Worm (Caenorhabditis elegans) whole organism, L1 larva: ENCODE measurements around the gene F56D3.1.
A peak's percentile ranks its signal among the peaks of the same experiment; 100 is the strongest.
"Not testable (repeated sequence)": the region's sequence is repeated elsewhere in the genome, so short reads cannot be mapped to it uniquely, and the experiment has no call there.

Experiments used
- C04F5.9 ChIP-seq: sonication (generic microtip); optimal IDR thresholded peaks from 2 replicates; lab custom pipeline; 2016; ENCODE audit warnings: missing genetic modification characterization, missing compliant biosample characterization
- C34B4.2 ChIP-seq: sonication (generic microtip); optimal IDR thresholded peaks from 2 replicates; lab custom pipeline; 2017; ENCODE audit warnings: mild to moderate bottlenecking, missing genetic modification characterization, missing compliant biosample characterization
- F16B12.6 ChIP-seq: fragments of 150-350 bp; optimal IDR thresholded peaks from 2 replicates; lab custom pipeline; 2014; ENCODE audit warnings: missing biosample characterization, missing genetic modification characterization
- Y116A8C.19 ChIP-seq: sonication (generic microtip); optimal IDR thresholded peaks from 2 replicates; lab custom pipeline; 2016; ENCODE audit warnings: missing compliant biosample characterization, missing genetic modification characterization, borderline replicate concordance
- alr-1 ChIP-seq: fragments of 200-800 bp; sonication (Bioruptor generic); optimal IDR thresholded peaks from 2 replicates; lab custom pipeline; 2018; ENCODE audit warnings: borderline replicate concordance, mild to moderate bottlenecking, missing genetic modification characterization, missing compliant biosample characterization
- aly-2 ChIP-seq: fragments of 150-350 bp; optimal IDR thresholded peaks from 2 replicates; lab custom pipeline; 2014; ENCODE audit warnings: missing biosample characterization, missing genetic modification characterization
- ceh-63 ChIP-seq: fragments of 200-800 bp; sonication (Bioruptor generic); optimal IDR thresholded peaks from 2 replicates; lab custom pipeline; 2018; ENCODE audit warnings: mild to moderate bottlenecking, missing genetic modification characterization, missing compliant biosample characterization
- ceh-8 ChIP-seq: fragments of 200-800 bp; sonication (Bioruptor generic); optimal IDR thresholded peaks from 2 replicates; lab custom pipeline; 2018; ENCODE audit warnings: mild to moderate bottlenecking, missing genetic modification characterization, moderate library complexity, missing compliant biosample characterization
- dpl-1 ChIP-seq, 3 experiments: fragments of 150-350 bp in 2 of 3; sonication (generic microtip) in 1 of 3; optimal IDR thresholded peaks; 2 replicates each; lab custom pipeline; 2014 to 2017; ENCODE audit warnings: missing biosample characterization in 3 of 3, missing genetic modification characterization in 3 of 3, missing genetic modification reagents in 3 of 3
- dsc-1 ChIP-seq: sonication (generic microtip); optimal IDR thresholded peaks from 2 replicates; lab custom pipeline; 2016; ENCODE audit warnings: mild to moderate bottlenecking, missing genetic modification characterization, missing compliant biosample characterization
- efl-1 ChIP-seq, 4 experiments: fragments of 150-350 bp; optimal IDR thresholded peaks in 3 of 4; peaks in 1 of 4; 1 replicate in 1 of 4; 2 replicates in 3 of 4; lab custom pipeline; 2014; ENCODE audit warnings: missing biosample characterization in 2 of 4, missing genetic modification characterization in 2 of 4, missing genetic modification reagents in 2 of 4
- efl-3 ChIP-seq: fragments of 200-800 bp; sonication (Bioruptor generic); optimal IDR thresholded peaks from 2 replicates; lab custom pipeline; 2018; ENCODE audit warnings: mild to moderate bottlenecking, missing genetic modification characterization, missing compliant biosample characterization
- egl-13 ChIP-seq: sonication (generic microtip); optimal IDR thresholded peaks from 2 replicates; lab custom pipeline; 2016; ENCODE audit warnings: missing genotype, missing genetic modification reagents, missing genetic modification characterization, missing compliant biosample characterization
- elt-3 ChIP-seq, 6 experiments: fragments of 150-350 bp in 1 of 6; sonication (generic microtip); optimal IDR thresholded peaks; 2 replicates each; lab custom pipeline; 2017 to 2018; ENCODE audit warnings: missing biosample characterization in 6 of 6, missing genetic modification characterization in 6 of 6, inconsistent platforms in 1 of 6
- fkh-8 ChIP-seq: sonication (generic microtip); optimal IDR thresholded peaks from 2 replicates; lab custom pipeline; 2016; ENCODE audit warnings: mild to moderate bottlenecking, missing genetic modification characterization, missing compliant biosample characterization
- grh-1 ChIP-seq: fragments of 200-800 bp; sonication (Bioruptor generic); IDR thresholded peaks from 2 replicates; pipeline ENCODE4 v1.3.6; 2022; ENCODE audit warnings: missing genetic modification reagents, missing genetic modification characterization, missing compliant biosample characterization
- hlh-17 ChIP-seq: fragments of 200-800 bp; sonication (Bioruptor generic); optimal IDR thresholded peaks from 2 replicates; lab custom pipeline; 2018; ENCODE audit warnings: missing genetic modification characterization, mild to moderate bottlenecking, missing compliant biosample characterization, moderate library complexity, borderline replicate concordance
- hlh-4 ChIP-seq: sonication (generic microtip); optimal IDR thresholded peaks from 2 replicates; lab custom pipeline; 2016; ENCODE audit warnings: mild to moderate bottlenecking, missing genetic modification characterization, missing compliant biosample characterization
- lin-15B ChIP-seq: fragments of 150-350 bp; sonication (generic microtip); optimal IDR thresholded peaks from 3 replicates; lab custom pipeline; 2014; ENCODE audit warnings: missing biosample characterization, missing genetic modification characterization
- lin-35 ChIP-seq, 2 experiments: fragments of 150-350 bp; optimal IDR thresholded peaks; 2 replicates each; lab custom pipeline; 2014; ENCODE audit warnings: missing biosample characterization in 2 of 2, missing genetic modification characterization in 2 of 2, missing genetic modification reagents in 2 of 2
- lin-39 ChIP-seq: fragments of 150-350 bp; optimal IDR thresholded peaks from 2 replicates; lab custom pipeline; 2014; ENCODE audit warnings: missing biosample characterization, missing genetic modification reagents, missing genetic modification characterization
- lir-3 ChIP-seq: sonication (generic microtip); optimal IDR thresholded peaks from 2 replicates; lab custom pipeline; 2016; ENCODE audit warnings: mild to moderate bottlenecking, missing genetic modification characterization, moderate library complexity, missing compliant biosample characterization; ENCODE audit not compliant: poor library complexity
- mab-9 ChIP-seq: fragments of 200-800 bp; sonication (Bioruptor generic); IDR thresholded peaks from 2 replicates; pipeline ENCODE4 v1.3.6; 2022; ENCODE audit warnings: missing genetic modification reagents, missing genetic modification characterization, missing compliant biosample characterization
- mdl-1 ChIP-seq, 2 experiments: fragments of 150-350 bp; optimal IDR thresholded peaks; 2 replicates each; lab custom pipeline; 2014 to 2017; ENCODE audit warnings: missing biosample characterization in 2 of 2, missing genetic modification characterization in 2 of 2, inconsistent platforms in 1 of 2
- mep-1 ChIP-seq: fragments of 150-350 bp; optimal IDR thresholded peaks from 2 replicates; lab custom pipeline; 2014; ENCODE audit warnings: missing biosample characterization, missing genetic modification characterization
- nhr-11 ChIP-seq: fragments of 150-350 bp; optimal IDR thresholded peaks from 2 replicates; lab custom pipeline; 2014; ENCODE audit warnings: missing biosample characterization, missing genetic modification characterization
- nhr-12 ChIP-seq: sonication (generic microtip); optimal IDR thresholded peaks from 2 replicates; lab custom pipeline; 2017; ENCODE audit warnings: missing biosample characterization, missing genetic modification characterization
- nhr-19 ChIP-seq: fragments of 200-800 bp; sonication (Bioruptor generic); conservative IDR thresholded peaks from 2 replicates; pipeline ENCODE4 v1.3.6; 2022; ENCODE audit warnings: missing genetic modification characterization, missing compliant biosample characterization
- nhr-20 ChIP-seq: sonication (generic microtip); optimal IDR thresholded peaks from 2 replicates; lab custom pipeline; 2016; ENCODE audit warnings: mild to moderate bottlenecking, missing genetic modification characterization, missing compliant biosample characterization
- nhr-84 ChIP-seq: sonication (generic microtip); optimal IDR thresholded peaks from 2 replicates; lab custom pipeline; 2017; ENCODE audit warnings: missing biosample characterization, missing genetic modification characterization
- nhr-85 ChIP-seq: sonication (generic microtip); peaks from one replicate; lab custom pipeline; 2016; ENCODE audit warnings: missing genetic modification characterization, inconsistent platforms, missing compliant biosample characterization
- pax-3 ChIP-seq: fragments of 200-800 bp; sonication (Bioruptor generic); optimal IDR thresholded peaks from 2 replicates; lab custom pipeline; 2018; ENCODE audit warnings: mild to moderate bottlenecking, missing genetic modification characterization, moderate library complexity, missing compliant biosample characterization
- rnt-1 ChIP-seq: sonication (generic microtip); optimal IDR thresholded peaks from 2 replicates; lab custom pipeline; 2016; ENCODE audit warnings: mild to moderate bottlenecking, missing genetic modification characterization, moderate library complexity, missing compliant biosample characterization
- snu-23 ChIP-seq: sonication (generic microtip); optimal IDR thresholded peaks from 2 replicates; lab custom pipeline; 2016; ENCODE audit warnings: missing genetic modification characterization, missing compliant biosample characterization
- sox-4 ChIP-seq: sonication (generic microtip); optimal IDR thresholded peaks from 2 replicates; lab custom pipeline; 2016; ENCODE audit warnings: missing genetic modification characterization, missing compliant biosample characterization
- swsn-7 ChIP-seq: sonication (generic microtip); optimal IDR thresholded peaks from 2 replicates; lab custom pipeline; 2016; ENCODE audit warnings: missing genetic modification characterization, missing compliant biosample characterization
- tbx-2 ChIP-seq: sonication (generic microtip); optimal IDR thresholded peaks from 2 replicates; lab custom pipeline; 2016; ENCODE audit warnings: missing genetic modification characterization, missing compliant biosample characterization
- unc-130 ChIP-seq: fragments of 150-350 bp; optimal IDR thresholded peaks from 2 replicates; lab custom pipeline; 2017; ENCODE audit warnings: missing biosample characterization, missing genetic modification characterization, inconsistent platforms
- unc-86 ChIP-seq: sonication (generic microtip); optimal IDR thresholded peaks from 2 replicates; lab custom pipeline; 2016; ENCODE audit warnings: missing genetic modification characterization, missing compliant biosample characterization
- unc-98 ChIP-seq: fragments of 200-800 bp; sonication (Bioruptor generic); IDR thresholded peaks from 2 replicates; pipeline ENCODE4 v1.3.6; 2022; ENCODE audit warnings: missing genetic modification characterization, missing compliant biosample characterization
- vab-15 ChIP-seq: sonication (generic microtip); optimal IDR thresholded peaks from 2 replicates; lab custom pipeline; 2017; ENCODE audit warnings: missing genotype, mild to moderate bottlenecking, missing genetic modification characterization, missing compliant biosample characterization
- xbp-1 ChIP-seq: sonication (generic microtip); optimal IDR thresholded peaks from 2 replicates; lab custom pipeline; 2016; ENCODE audit warnings: missing genetic modification characterization, missing compliant biosample characterization
- zip-4 ChIP-seq: fragments of 200-800 bp; sonication (Bioruptor generic); optimal IDR thresholded peaks from 2 replicates; lab custom pipeline; 2018; ENCODE audit warnings: mild to moderate bottlenecking, missing genetic modification characterization, moderate library complexity, missing compliant biosample characterization
- ztf-11 ChIP-seq, 2 experiments: sonication (generic microtip); optimal IDR thresholded peaks; 2 replicates each; lab custom pipeline; 2016 to 2017; ENCODE audit warnings: missing genetic modification characterization in 2 of 2, missing biosample characterization in 1 of 2, missing compliant biosample characterization in 1 of 2

F56D3.1 gene

DNA sequence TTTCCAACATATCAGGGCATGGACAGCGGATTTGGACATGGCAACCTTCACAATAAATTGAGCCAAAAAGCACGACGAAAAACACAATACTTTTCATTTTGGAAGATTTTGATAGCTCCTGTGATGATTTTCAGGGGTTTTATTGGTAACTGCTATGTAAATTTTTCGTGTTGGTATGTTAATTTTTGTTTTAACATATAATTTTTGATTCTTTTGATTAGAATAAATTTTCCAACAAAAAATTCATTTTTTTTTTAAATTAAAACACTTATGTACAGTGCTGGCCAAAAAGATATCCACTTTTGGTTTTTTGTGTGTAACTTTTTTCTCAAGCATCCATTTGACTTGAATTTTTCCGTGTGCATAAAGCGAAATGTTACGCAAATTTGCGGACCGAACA lies 22.3 kb downstream of the F56D3.1 start, which contains the start of gene R03H10.4:
Gene R03H10.4 (minus strand): TSS at position 101 of the 400 bp plus-strand sequence.
- not testable (repeated sequence) for TF ChIP-seq nhr-20, C04F5.9, dsc-1 (tag; lab: Kevin White, UChicago)

ce11 chrII:4170508-4170907 lies 24.4 kb downstream of the F56D3.1 start, which contains the start of gene R03H10.5:
R03H10.5 (minus strand) TSS chrII:4170608.
- TF ChIP-seq lir-3 (tag; lab: Kevin White, UChicago) (no peak), efl-3 (GFP tag; lab: Kevin White, UChicago) (no peak), nhr-12 (tag; lab: Kevin White, UChicago) (no peak), mep-1 (tag; lab: Kevin White, UChicago) (no peak), ceh-8 (GFP tag; lab: Kevin White, UChicago) (no peak), alr-1 (tag; lab: Kevin White, UChicago) (no peak), sox-4 (tag; lab: Kevin White, UChicago) (no peak), pax-3 (no peak), hlh-17 (GFP tag; lab: Kevin White, UChicago) (no peak), nhr-19 (no peak), lin-15B (tag; lab: Kevin White, UChicago) (no peak), aly-2 (no peak), lin-39 (tag; lab: Kevin White, UChicago) (no peak), elt-3 (tag; optimal IDR thresholded peaks at IDR 0.05; lab: Kevin White, UChicago) (no peak), snu-23 (GFP tag; lab: Kevin White, UChicago) (no peak), unc-86 (no peak), unc-130 (tag; lab: Kevin White, UChicago) (no peak), ztf-11 (tag; optimal IDR thresholded peaks at IDR 0.05; lab: Kevin White, UChicago) (no peak)

ce11 chrII:4173398-4173797 lies 27.3 kb downstream of the F56D3.1 start, which contains the start of gene R03H10.6:
R03H10.6 (minus strand) TSS chrII:4173498.
- no peak for TF ChIP-seq snu-23 (GFP tag; lab: Kevin White, UChicago)

DNA sequence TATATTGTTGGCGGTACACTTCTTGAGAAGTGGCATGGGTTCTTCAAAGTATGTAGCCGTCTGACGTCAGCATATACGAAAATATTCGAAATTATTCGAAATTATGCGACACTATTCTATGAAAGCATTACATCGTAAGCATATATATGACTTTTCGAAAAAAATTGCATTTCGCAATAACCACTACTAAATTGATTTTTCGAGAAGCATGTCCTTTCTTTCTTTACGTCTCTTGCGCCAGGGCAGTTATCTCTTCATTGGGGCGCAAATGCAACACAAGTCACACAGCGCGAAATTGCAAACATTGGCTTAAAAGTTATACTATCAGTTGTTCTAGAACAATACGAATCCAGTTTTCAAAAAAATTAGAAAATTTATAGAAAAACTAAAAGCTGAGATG lies 27.7 kb downstream of the F56D3.1 start:
- TF ChIP-seq zip-4 (GFP tag; lab: Kevin White, UChicago) (peak; percentile 50), hlh-4 (tag; lab: Kevin White, UChicago) (no peak), sox-4 (tag; lab: Kevin White, UChicago) (no peak), mab-9 (GFP tag; lab: Robert Waterston, UW) (no peak), ceh-63 (GFP tag; lab: Kevin White, UChicago) (no peak), alr-1 (tag; lab: Kevin White, UChicago) (no peak), snu-23 (GFP tag; lab: Kevin White, UChicago) (no peak), rnt-1 (tag; lab: Kevin White, UChicago) (no peak), mep-1 (tag; lab: Kevin White, UChicago) (no peak), egl-13 (no peak), unc-86 (no peak), C34B4.2 (no peak), hlh-17 (GFP tag; lab: Kevin White, UChicago) (no peak), unc-98 (no peak), lin-39 (tag; lab: Kevin White, UChicago) (no peak), efl-1 (optimal IDR thresholded peaks at IDR 0.05; lab: Kevin White, UChicago) (peak in 1 of 2 experiments; percentile 30), efl-1 (GFP tag; optimal IDR thresholded peaks at IDR 0.05 in 1 of 2; lab: Kevin White, UChicago) (peak in 1 of 2 experiments; percentile 55), Y116A8C.19 (tag; lab: Kevin White, UChicago) (no peak), fkh-8 (tag; lab: Kevin White, UChicago) (no peak), vab-15 (tag; lab: Kevin White, UChicago) (no peak), F16B12.6 (no peak), nhr-84 (no peak), nhr-11 (tag; lab: Kevin White, UChicago) (no peak), swsn-7 (no peak), lin-35 (GFP tag; optimal IDR thresholded peaks at IDR 0.05; lab: Kevin White, UChicago) (peak in 1 of 2 experiments; percentile 13), dpl-1 (GFP tag; optimal IDR thresholded peaks at IDR 0.05; lab: Kevin White, UChicago) (peak in 1 of 3 experiments; percentile 14), mdl-1 (tag; optimal IDR thresholded peaks at IDR 0.05; lab: Kevin White, UChicago) (no peak), grh-1 (GFP tag; lab: Robert Waterston, UW) (no peak), nhr-85 (tag; lab: Kevin White, UChicago) (peak; percentile 51), tbx-2 (tag; lab: Kevin White, UChicago) (no peak), xbp-1 (tag; lab: Kevin White, UChicago) (no peak)
